Worm (Caenorhabditis elegans): ENCODE results near the gene F31F4.11.

DNA sequence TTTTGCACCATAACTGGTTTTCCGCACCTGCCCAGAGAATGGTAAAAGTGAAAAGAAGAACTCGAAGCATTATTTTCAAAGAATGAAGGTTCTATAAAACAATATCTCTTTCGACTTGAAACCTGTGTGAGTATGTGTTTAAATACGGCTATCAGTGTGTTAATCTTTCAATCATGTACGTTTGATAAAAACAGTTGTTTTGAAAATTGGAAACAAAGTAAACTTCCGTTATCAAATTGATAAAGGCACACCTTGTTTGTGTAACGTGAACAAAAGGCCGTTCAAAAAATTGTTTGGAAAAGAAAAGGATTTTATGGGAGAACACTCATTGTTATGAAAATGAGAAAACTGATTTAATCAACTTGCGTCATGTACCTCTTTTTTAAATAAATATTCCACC, 37.9 kb downstream of the F31F4.11 start, which contains the start of gene F48G7.7:
- no peak for TF ChIP-seq unc-62 (GFP tag; optimal IDR thresholded peaks at IDR 0.05)
- TF ChIP-seq sea-2 (GFP tag; optimal IDR thresholded peaks at IDR 0.05): no peak
- TF ChIP-seq nhr-23 (tag; optimal IDR thresholded peaks at IDR 0.05): no peak
- TF ChIP-seq snpc-4 (tag; optimal IDR thresholded peaks at IDR 0.05): no peak
- no peak for TF ChIP-seq ceh-82 (tag; optimal IDR thresholded peaks at IDR 0.05)
- TF ChIP-seq skn-1 (tag; optimal IDR thresholded peaks at IDR 0.05): no peak
- TF ChIP-seq egl-27 (tag; optimal IDR thresholded peaks at IDR 0.05): no peak
- TF ChIP-seq nhr-25 (tag; optimal IDR thresholded peaks at IDR 0.05): no peak
- TF ChIP-seq nhr-77 (tag; optimal IDR thresholded peaks at IDR 0.05): no peak
- TF ChIP-seq fos-1 (tag; optimal IDR thresholded peaks at IDR 0.05): no peak
- TF ChIP-seq ztf-4 (tag; optimal IDR thresholded peaks at IDR 0.05): no peak
- TF ChIP-seq unc-39 (tag; optimal IDR thresholded peaks at IDR 0.05): no peak

Measured in whole organism, L3 larva.